Fruit fly (Drosophila melanogaster) whole organism, embryonic: ENCODE results near the gene CG18766.

Experiments used
- ATbp ChIP-seq: fragments of 200-800 bp; sonication (Bioruptor generic); optimal IDR thresholded peaks from 2 replicates; lab custom pipeline; 2017; ENCODE audit warnings: missing biosample characterization, mild to moderate bottlenecking, missing genetic modification characterization, missing genetic modification reagents
- CG10321 ChIP-seq: fragments of 200-800 bp; sonication (Bioruptor generic); IDR thresholded peaks from 2 replicates; pipeline ENCODE4 v1.3.6; 2022; ENCODE audit warnings: missing biosample characterization, missing genetic modification characterization
- CG10431 ChIP-seq: fragments of 200-800 bp; sonication (Bioruptor generic); optimal IDR thresholded peaks from 3 replicates; lab custom pipeline; 2018; ENCODE audit warnings: missing biosample characterization, mild to moderate bottlenecking, missing genetic modification characterization
- CG10979 ChIP-seq: fragments of 200-800 bp; sonication (Bioruptor generic); optimal IDR thresholded peaks from 2 replicates; lab custom pipeline; 2018; ENCODE audit warnings: missing biosample characterization, mild to moderate bottlenecking, missing genetic modification characterization, moderate library complexity
- CG12236 ChIP-seq: fragments of 200-800 bp; sonication (Bioruptor generic); optimal IDR thresholded peaks from 2 replicates; lab custom pipeline; 2016; ENCODE audit warnings: missing biosample characterization, missing genetic modification characterization
- CG13624 ChIP-seq: fragments of 200-800 bp; sonication (Bioruptor generic); optimal IDR thresholded peaks from 2 replicates; lab custom pipeline; 2016; ENCODE audit warnings: missing biosample characterization, missing genetic modification characterization
- CG1602 ChIP-seq: fragments of 200-800 bp; sonication (Bioruptor generic); optimal IDR thresholded peaks from 3 replicates; lab custom pipeline; 2016; ENCODE audit warnings: missing biosample characterization, missing genetic modification characterization
- CG1603 ChIP-seq: fragments of 200-800 bp; sonication (Bioruptor generic); optimal IDR thresholded peaks from 2 replicates; lab custom pipeline; 2019; ENCODE audit warnings: missing biosample characterization, mild to moderate bottlenecking, missing genetic modification characterization, moderate library complexity
- CG16863 ChIP-seq: fragments of 200-800 bp; sonication (Bioruptor generic); optimal IDR thresholded peaks from 3 replicates; lab custom pipeline; 2016; ENCODE audit warnings: missing biosample characterization, missing genetic modification characterization
- CG18262 ChIP-seq: fragments of 200-800 bp; optimal IDR thresholded peaks from 3 replicates; lab custom pipeline; 2019; ENCODE audit warnings: missing biosample characterization, mild to moderate bottlenecking, missing genetic modification characterization, moderate library complexity
- CG31441 ChIP-seq: fragments of 200-800 bp; sonication (Bioruptor generic); IDR thresholded peaks from 2 replicates; pipeline ENCODE4 v1.3.6; 2022; ENCODE audit warnings: missing biosample characterization, missing genetic modification characterization
- CG3163 ChIP-seq: fragments of 200-800 bp; sonication (Bioruptor generic); optimal IDR thresholded peaks from 3 replicates; lab custom pipeline; 2016; ENCODE audit warnings: missing biosample characterization, missing genetic modification characterization
- CG4854 ChIP-seq: fragments of 200-800 bp; sonication (Bioruptor generic); optimal IDR thresholded peaks from 2 replicates; lab custom pipeline; 2016; ENCODE audit warnings: missing biosample characterization, missing genetic modification characterization, inconsistent platforms
- D19B ChIP-seq: fragments of 200-800 bp; sonication (Bioruptor generic); optimal IDR thresholded peaks from 2 replicates; lab custom pipeline; 2017; ENCODE audit warnings: missing biosample characterization, mild to moderate bottlenecking, missing genetic modification characterization
- Dfd ChIP-seq, 2 experiments: fragments of >200 bp; optimal IDR thresholded peaks; 2 replicates each; lab custom pipeline; 2017; ENCODE audit warnings: missing biosample characterization in 2 of 2, missing genetic modification characterization in 2 of 2
- Doc3 ChIP-seq: fragments of 200-800 bp; sonication (Bioruptor generic); IDR thresholded peaks from 3 replicates; pipeline ENCODE4 v1.3.6; 2022; ENCODE audit warnings: missing biosample characterization, missing genetic modification characterization; ENCODE audit not compliant: partially characterized antibody
- Drgx ChIP-seq: fragments of 200-800 bp; sonication (Bioruptor generic); IDR thresholded peaks from 2 replicates; pipeline ENCODE4 v1.3.6; 2022; ENCODE audit warnings: missing biosample characterization, missing genetic modification characterization
- Ets65A ChIP-seq: fragments of 200-800 bp; sonication (Bioruptor generic); peaks from one replicate; lab custom pipeline; 2016; ENCODE audit warnings: missing biosample characterization, missing genetic modification characterization
- MTF-1 ChIP-seq: fragments of 200-800 bp; sonication (Bioruptor generic); optimal IDR thresholded peaks from 2 replicates; lab custom pipeline; 2018; ENCODE audit warnings: missing biosample characterization, mild to moderate bottlenecking, missing genetic modification characterization, borderline replicate concordance
- NFAT ChIP-seq: fragments of 200-800 bp; sonication (Bioruptor generic); IDR thresholded peaks from 2 replicates; pipeline ENCODE4 v1.3.6; 2022; ENCODE audit warnings: missing biosample characterization, missing genetic modification characterization
- Pdp1 ChIP-seq, 2 experiments: fragments of 200-800 bp; sonication (Bioruptor generic); optimal IDR thresholded peaks; 3 replicates each; lab custom pipeline; 2016; ENCODE audit warnings: missing biosample characterization in 2 of 2, missing genetic modification characterization in 2 of 2, mild to moderate bottlenecking in 1 of 2, moderate library complexity in 1 of 2
- Stat92E ChIP-seq, 3 experiments: fragments of >200 bp in 2 of 3; fragments of 200-800 bp in 1 of 3; sonication (Bioruptor generic) in 1 of 3; optimal IDR thresholded peaks; 2 replicates each; lab custom pipeline; 2017 to 2019; ENCODE audit warnings: missing biosample characterization in 3 of 3, missing genetic modification characterization in 3 of 3, mild to moderate bottlenecking in 1 of 3, moderate library complexity in 1 of 3
- Xrp1 ChIP-seq: fragments of 200-800 bp; sonication (Bioruptor generic); IDR thresholded peaks from 2 replicates; pipeline ENCODE4 v1.3.6; 2022; ENCODE audit warnings: missing biosample characterization, missing genetic modification characterization
- ase ChIP-seq: fragments of 200-800 bp; sonication (Bioruptor generic); IDR thresholded peaks from 3 replicates; pipeline ENCODE4 v1.3.6; 2022; ENCODE audit warnings: missing biosample characterization, missing genetic modification characterization
- bsh ChIP-seq, 2 experiments: fragments of 200-800 bp; sonication (Bioruptor generic); optimal IDR thresholded peaks; 2 replicates each; lab custom pipeline; 2017 to 2018; ENCODE audit warnings: mild to moderate bottlenecking in 2 of 2, missing biosample characterization in 2 of 2, missing genetic modification characterization in 2 of 2, moderate library complexity in 1 of 2
- dmrt11E ChIP-seq: fragments of 200-800 bp; sonication (Bioruptor generic); optimal IDR thresholded peaks from 3 replicates; lab custom pipeline; 2018; ENCODE audit warnings: missing biosample characterization, mild to moderate bottlenecking, missing genetic modification characterization, moderate library complexity
- emc ChIP-seq: fragments of 200-800 bp; sonication (Bioruptor generic); optimal IDR thresholded peaks from 2 replicates; lab custom pipeline; 2016; ENCODE audit warnings: missing biosample characterization, missing genetic modification characterization
- gem ChIP-seq: fragments of 200-800 bp; sonication (Bioruptor generic); optimal IDR thresholded peaks from 2 replicates; lab custom pipeline; 2019; ENCODE audit warnings: missing biosample characterization, mild to moderate bottlenecking, missing genetic modification characterization, moderate library complexity
- gsb-n ChIP-seq: fragments of 200-800 bp; sonication (Bioruptor generic); optimal IDR thresholded peaks from 3 replicates; lab custom pipeline; 2018; ENCODE audit warnings: missing biosample characterization, mild to moderate bottlenecking, missing genetic modification characterization
- gt ChIP-seq: fragments of 200-800 bp; sonication (Bioruptor generic); IDR thresholded peaks from 2 replicates; pipeline ENCODE4 v1.3.6; 2022; ENCODE audit warnings: missing biosample characterization, missing genetic modification characterization
- kah ChIP-seq: fragments of 200-800 bp; sonication (Bioruptor generic); optimal IDR thresholded peaks from 2 replicates; lab custom pipeline; 2018; ENCODE audit warnings: missing biosample characterization, mild to moderate bottlenecking, missing genetic modification characterization
- kay ChIP-seq: fragments of 200-800 bp; sonication (Bioruptor generic); optimal IDR thresholded peaks from 2 replicates; lab custom pipeline; 2016; ENCODE audit warnings: missing biosample characterization, missing genetic modification characterization
- lbe ChIP-seq: fragments of 200-800 bp; sonication (Bioruptor generic); optimal IDR thresholded peaks from 2 replicates; lab custom pipeline; 2016; ENCODE audit warnings: missing biosample characterization, mild to moderate bottlenecking, missing genetic modification characterization
- lola ChIP-seq, 3 experiments: fragments of >200 bp in 2 of 3; fragments of 200-800 bp in 1 of 3; sonication (Bioruptor generic) in 1 of 3; optimal IDR thresholded peaks; 2 replicates each; lab custom pipeline; 2017 to 2019; ENCODE audit warnings: missing biosample characterization in 3 of 3, missing genetic modification characterization in 3 of 3, mild to moderate bottlenecking in 1 of 3, moderate library complexity in 1 of 3
- lov ChIP-seq, 2 experiments: fragments of 200-800 bp in 1 of 2; fragments of >200 bp in 1 of 2; sonication (Bioruptor generic) in 1 of 2; IDR thresholded peaks in 1 of 2; optimal IDR thresholded peaks in 1 of 2; 2 replicates in 1 of 2; 3 replicates in 1 of 2; pipeline versions ENCODE4 v1.3.6 to Lab custom; 2017 to 2022; ENCODE audit warnings: missing biosample characterization in 1 of 2, missing genetic modification characterization in 1 of 2
- nom ChIP-seq: fragments of 200-800 bp; sonication (Bioruptor generic); optimal IDR thresholded peaks from 2 replicates; lab custom pipeline; 2017; ENCODE audit warnings: missing biosample characterization, missing genetic modification characterization, mild to moderate bottlenecking, moderate library complexity, missing genetic modification reagents
- phol ChIP-seq: fragments of 200-800 bp; sonication (Bioruptor generic); optimal IDR thresholded peaks from 3 replicates; lab custom pipeline; 2018; ENCODE audit warnings: missing biosample characterization, mild to moderate bottlenecking, missing genetic modification characterization, moderate library complexity
- row ChIP-seq: fragments of 200-800 bp; sonication (Bioruptor generic); IDR thresholded peaks from 3 replicates; pipeline ENCODE4 v1.3.6; 2022; ENCODE audit warnings: missing biosample characterization, missing genetic modification characterization
- slou ChIP-seq: fragments of 200-800 bp; sonication (Bioruptor generic); optimal IDR thresholded peaks from 3 replicates; lab custom pipeline; 2016; ENCODE audit warnings: missing biosample characterization, missing genetic modification characterization
- sqz ChIP-seq: fragments of 200-800 bp; sonication (Bioruptor generic); optimal IDR thresholded peaks from 3 replicates; lab custom pipeline; 2018; ENCODE audit warnings: missing biosample characterization, mild to moderate bottlenecking, missing genetic modification characterization
- unpg ChIP-seq: fragments of 200-800 bp; sonication (Bioruptor generic); optimal IDR thresholded peaks from 3 replicates; lab custom pipeline; 2018; ENCODE audit warnings: missing biosample characterization, mild to moderate bottlenecking, missing genetic modification characterization, moderate library complexity

The CG18766 gene

DNA sequence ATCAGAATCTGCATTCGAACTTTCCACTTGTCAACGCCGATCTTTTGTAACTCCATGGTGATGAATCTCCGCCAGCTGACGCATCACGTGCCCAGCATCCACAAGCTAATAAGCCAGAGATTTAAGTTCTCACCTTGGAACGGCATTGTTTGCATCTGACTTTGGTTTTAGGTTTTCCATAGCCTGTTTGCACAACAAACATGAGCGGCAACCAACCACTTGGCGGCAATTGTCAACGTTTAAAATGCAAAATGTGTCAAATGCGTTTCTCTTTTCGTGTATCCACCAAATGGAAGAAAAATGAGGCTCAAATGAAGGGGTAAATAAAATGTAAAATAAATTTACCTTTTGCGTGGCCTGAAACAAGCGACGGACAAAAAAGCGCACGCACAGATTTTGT is 42.7 kb downstream of the CG18766 start (continued):
- TF ChIP-seq Doc3 (GFP tag; lab: Robert Waterston, UW) = no peak
- no peak for TF ChIP-seq Ets65A
- no peak for TF ChIP-seq D19B (GFP tag; lab: Kevin White, UChicago)
- no peak for TF ChIP-seq CG3163 (GFP tag; lab: Kevin White, UChicago)
- TF ChIP-seq NFAT (GFP tag; lab: Robert Waterston, UW) = no peak
- TF ChIP-seq CG13624 = no peak
- peak; percentile 18 for TF ChIP-seq ATbp (GFP tag; lab: Kevin White, UChicago)
- no peak for TF ChIP-seq CG4854 (GFP tag; lab: Kevin White, UChicago)
- peak; percentile 3 for TF ChIP-seq CG1603 (tag; lab: Kevin White, UChicago)
- no peak for TF ChIP-seq kay (GFP tag; lab: Kevin White, UChicago)
- no peak for TF ChIP-seq CG10431 (GFP tag; lab: Kevin White, UChicago)
- TF ChIP-seq row (GFP tag; lab: Robert Waterston, UW) = no peak
- no peak for TF ChIP-seq MTF-1 (GFP tag; lab: Kevin White, UChicago)
- no peak for TF ChIP-seq gt (GFP tag; lab: Robert Waterston, UW)
- no peak for TF ChIP-seq Pdp1 (GFP tag; optimal IDR thresholded peaks at IDR 0.05; lab: Kevin White, UChicago)

DNA sequence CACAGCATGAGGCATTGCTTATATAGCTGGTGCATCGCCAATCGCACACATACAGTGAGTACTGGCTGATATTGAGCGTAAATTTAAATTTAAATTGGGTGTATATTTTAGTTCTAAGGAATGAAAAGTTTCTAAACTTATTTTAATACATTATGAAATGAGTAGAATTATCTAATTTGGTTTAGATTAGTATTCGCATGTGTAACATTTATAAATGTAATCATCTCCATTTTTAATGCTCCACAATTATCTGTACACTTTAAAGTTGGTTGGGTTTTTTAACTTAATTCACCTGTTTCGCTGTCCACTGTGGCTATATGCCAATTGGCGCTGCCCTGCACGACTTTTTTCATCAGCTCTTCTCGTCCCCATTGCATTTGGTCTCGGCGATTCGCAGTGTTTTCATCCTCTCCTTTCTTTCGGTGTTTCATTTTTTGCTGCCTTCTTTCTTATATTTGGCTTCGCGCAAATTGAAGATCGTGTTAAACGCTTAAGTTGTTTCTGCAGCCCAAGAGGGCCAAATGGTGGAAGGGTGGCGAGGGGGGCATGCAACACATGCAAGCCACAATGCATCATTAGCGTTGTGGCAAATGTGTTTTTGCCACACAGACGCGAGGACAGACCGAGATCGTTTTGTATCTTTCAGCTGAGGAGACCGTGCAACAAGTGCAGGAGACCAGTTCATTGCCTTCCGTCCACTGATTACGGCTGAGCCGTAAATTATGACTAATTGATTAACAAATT is 43.3 kb downstream of the CG18766 start:
- peak in 1 of 2 experiments; percentile 72 for TF ChIP-seq bsh (GFP tag; optimal IDR thresholded peaks at IDR 0.05; lab: Kevin White, UChicago)
- peak; percentile 33; the same call in 1 of the 2 replicates for TF ChIP-seq Drgx
- no peak for TF ChIP-seq Stat92E (GFP tag; optimal IDR thresholded peaks at IDR 0.05; lab: Kevin White, UChicago)
- TF ChIP-seq kah (GFP tag; lab: Kevin White, UChicago) = no peak
- peak; percentile 68 for TF ChIP-seq nom (GFP tag; lab: Kevin White, UChicago)
- peak; percentile 58 for TF ChIP-seq Ets65A
- TF ChIP-seq lbe = peak; percentile 23

dm6 chr3R:27198883-27199780 is 45.9 kb downstream of the CG18766 start:
- no peak for TF ChIP-seq ase (GFP tag; lab: Robert Waterston, UW)
- TF ChIP-seq dmrt11E (tag; lab: Kevin White, UChicago) = no peak
- peak; percentile 19 for TF ChIP-seq sqz (GFP tag; lab: Kevin White, UChicago)
- no peak for TF ChIP-seq lov (optimal IDR thresholded peaks at IDR 0.05; lab: Kevin White, UChicago)
- no peak for TF ChIP-seq lov (GFP tag; IDR thresholded peaks at IDR 0.05; lab: Robert Waterston, UW)
- TF ChIP-seq nom (GFP tag; lab: Kevin White, UChicago) = peak; percentile 68

dm6 chr3R:27197581-27197980 is 47.5 kb downstream of the CG18766 start:
- TF ChIP-seq slou (no peak), Dfd (GFP tag; optimal IDR thresholded peaks at IDR 0.05; lab: Kevin White, UChicago) (no peak), CG18262 (tag; lab: Kevin White, UChicago) (peak; percentile 12), gsb-n (tag; lab: Kevin White, UChicago) (peak; percentile 1), gem (tag; lab: Kevin White, UChicago) (peak; percentile 24), CG10321 (no peak), CG16863 (no peak), phol (tag; lab: Kevin White, UChicago) (peak; percentile 9), CG31441 (0 out of 2 replicates have a peak, but pooled peaks have one; percentile 10), CG10979 (tag; lab: Kevin White, UChicago) (peak; percentile 23), dmrt11E (tag; lab: Kevin White, UChicago) (peak; percentile 34), Xrp1 (GFP tag; lab: Robert Waterston, UW) (peak; percentile 31; the same call in 1 of the 2 replicates), lola (GFP tag; optimal IDR thresholded peaks at IDR 0.05; lab: Kevin White, UChicago) (peak in 1 of 3 experiments; percentile 10), CG12236 (GFP tag; lab: Kevin White, UChicago) (no peak), CG1602 (GFP tag; lab: Kevin White, UChicago) (no peak), bsh (GFP tag; optimal IDR thresholded peaks at IDR 0.05; lab: Kevin White, UChicago) (peak in 1 of 2 experiments; percentile 22), emc (GFP tag; lab: Kevin White, UChicago) (no peak), unpg (GFP tag; lab: Kevin White, UChicago) (peak; percentile 1)
